Worm (Caenorhabditis elegans) whole organism, midembryonic: ENCODE results near the gene exl-1.

Experiments
- T22C8.4 ChIP-seq: fragments of 200-800 bp; sonication (Bioruptor generic); IDR thresholded peaks from 2 replicates; pipeline ENCODE4 v1.3.6; 2022; ENCODE audit warnings: missing genetic modification characterization, missing compliant biosample characterization
- cog-1 ChIP-seq: sonication (generic microtip); optimal IDR thresholded peaks from 2 replicates; lab custom pipeline; 2016; ENCODE audit warnings: missing genetic modification characterization, missing compliant biosample characterization
- flt-1 ChIP-seq: fragments of 200-800 bp; sonication (Bioruptor generic); IDR thresholded peaks from 2 replicates; pipeline ENCODE4 v1.3.6; 2022; ENCODE audit warnings: missing genetic modification characterization, missing compliant biosample characterization
- klf-2 ChIP-seq: fragments of 200-800 bp; sonication (Bioruptor generic); conservative IDR thresholded peaks from 2 replicates; pipeline ENCODE4 v1.3.6; 2022; ENCODE audit warnings: missing genetic modification reagents, missing genetic modification characterization, missing compliant biosample characterization
- med-1 ChIP-seq: sonication (generic microtip); optimal IDR thresholded peaks from 2 replicates; lab custom pipeline; 2017; ENCODE audit warnings: missing genetic modification characterization, mild to moderate bottlenecking, missing compliant biosample characterization, antibody characterized with exemption, missing genetic modification reagents; ENCODE audit not compliant: insufficient read depth
- ref-1 ChIP-seq: fragments of 200-800 bp; sonication (Bioruptor generic); conservative IDR thresholded peaks from 2 replicates; pipeline ENCODE4 v1.3.6; 2022; ENCODE audit warnings: missing genetic modification reagents, missing genetic modification characterization, missing compliant biosample characterization
- tab-1 ChIP-seq: fragments of 200-800 bp; sonication (Bioruptor generic); IDR thresholded peaks from 2 replicates; pipeline ENCODE4 v1.3.6; 2022; ENCODE audit warnings: missing genetic modification characterization, missing compliant biosample characterization
- ztf-23 ChIP-seq: fragments of 200-800 bp; sonication (Bioruptor generic); IDR thresholded peaks from 2 replicates; pipeline ENCODE4 v1.3.6; 2022; ENCODE audit warnings: missing genetic modification reagents, missing genetic modification characterization, missing compliant biosample characterization
- ztf-29 ChIP-seq: fragments of 200-800 bp; sonication (Bioruptor generic); IDR thresholded peaks from 2 replicates; pipeline ENCODE4 v1.3.6; 2022; ENCODE audit warnings: missing genetic modification reagents, missing genetic modification characterization, missing compliant biosample characterization

The exl-1 gene

ce11 chrII:14427714-14428113 is 14.4 kb upstream of the exl-1 start:
- no peak for TF ChIP-seq flt-1 (GFP tag; lab: Robert Waterston, UW)
- no peak for TF ChIP-seq ref-1 (GFP tag; lab: Robert Waterston, UW)
- TF ChIP-seq tab-1 (GFP tag; lab: Robert Waterston, UW) = no peak

- TF ChIP-seq ztf-23 (GFP tag; lab: Robert Waterston, UW) = no peak
- TF ChIP-seq ref-1 (GFP tag; lab: Robert Waterston, UW) = no peak
- TF ChIP-seq ztf-29 (GFP tag; lab: Robert Waterston, UW) = no peak
- no peak for TF ChIP-seq cog-1
- no peak for TF ChIP-seq klf-2 (GFP tag; lab: Robert Waterston, UW)
- TF ChIP-seq tab-1 (GFP tag; lab: Robert Waterston, UW) = no peak
- no peak for TF ChIP-seq flt-1 (GFP tag; lab: Robert Waterston, UW)
- TF ChIP-seq T22C8.4 (GFP tag; lab: Robert Waterston, UW) = no peak
- no peak for TF ChIP-seq med-1 (GFP tag; lab: Kevin White, UChicago)
Observed at ce11 chrII:14424791-14425190, 11.5 kb upstream of the exl-1 start, which contains the start of gene plx-2. Gene plx-2, minus strand, starts transcription at chrII:14424891.

- TF ChIP-seq ztf-29 (GFP tag; lab: Robert Waterston, UW) (no peak), med-1 (GFP tag; lab: Kevin White, UChicago) (no peak), flt-1 (GFP tag; lab: Robert Waterston, UW) (no peak), ref-1 (GFP tag; lab: Robert Waterston, UW) (no peak), klf-2 (GFP tag; lab: Robert Waterston, UW) (no peak), cog-1 (no peak), ztf-23 (GFP tag; lab: Robert Waterston, UW) (no peak), tab-1 (GFP tag; lab: Robert Waterston, UW) (no peak), T22C8.4 (GFP tag; lab: Robert Waterston, UW) (no peak)
Observed at ce11 chrII:14416988-14417387, 3.7 kb upstream of the exl-1 start.

- no peak for TF ChIP-seq ztf-29 (GFP tag; lab: Robert Waterston, UW)
- TF ChIP-seq cog-1 = no peak
- TF ChIP-seq flt-1 (GFP tag; lab: Robert Waterston, UW) = no peak
- no peak for TF ChIP-seq klf-2 (GFP tag; lab: Robert Waterston, UW)
- no peak for TF ChIP-seq tab-1 (GFP tag; lab: Robert Waterston, UW)
- no peak for TF ChIP-seq med-1 (GFP tag; lab: Kevin White, UChicago)
- TF ChIP-seq T22C8.4 (GFP tag; lab: Robert Waterston, UW) = no peak
- no peak for TF ChIP-seq ztf-23 (GFP tag; lab: Robert Waterston, UW)
- no peak for TF ChIP-seq ref-1 (GFP tag; lab: Robert Waterston, UW)
Observed at ce11 chrII:14415427-14415826, 2.2 kb upstream of the exl-1 start.

ce11 chrII:14413709-14414108 is 434 bp upstream of the exl-1 start:
- no peak for TF ChIP-seq cog-1
- TF ChIP-seq ref-1 (GFP tag; lab: Robert Waterston, UW) = no peak
- TF ChIP-seq ztf-29 (GFP tag; lab: Robert Waterston, UW) = no peak
- TF ChIP-seq ztf-23 (GFP tag; lab: Robert Waterston, UW) = no peak
- no peak for TF ChIP-seq T22C8.4 (GFP tag; lab: Robert Waterston, UW)
- no peak for TF ChIP-seq klf-2 (GFP tag; lab: Robert Waterston, UW)
- no peak for TF ChIP-seq flt-1 (GFP tag; lab: Robert Waterston, UW)
- TF ChIP-seq med-1 (GFP tag; lab: Kevin White, UChicago) = no peak
- TF ChIP-seq tab-1 (GFP tag; lab: Robert Waterston, UW) = no peak

- TF ChIP-seq klf-2 (GFP tag; lab: Robert Waterston, UW) (no peak), tab-1 (GFP tag; lab: Robert Waterston, UW) (no peak), T22C8.4 (GFP tag; lab: Robert Waterston, UW) (no peak), ztf-29 (GFP tag; lab: Robert Waterston, UW) (no peak), ref-1 (GFP tag; lab: Robert Waterston, UW) (no peak), med-1 (GFP tag; lab: Kevin White, UChicago) (no peak), ztf-23 (GFP tag; lab: Robert Waterston, UW) (no peak), flt-1 (GFP tag; lab: Robert Waterston, UW) (no peak), cog-1 (no peak)
Observed at ce11 chrII:14410768-14411167, 2.5 kb downstream of the exl-1 start, which contains the start of gene dsb-2. Gene dsb-2, plus strand, starts transcription at chrII:14411095.

ce11 chrII:14408312-14408711 is 5.0 kb downstream of the exl-1 start, which contains the start of gene F26H11.4:
Gene F26H11.4, plus strand, starts transcription at chrII:14408612.
- TF ChIP-seq T22C8.4 (GFP tag; lab: Robert Waterston, UW) = no peak
- TF ChIP-seq klf-2 (GFP tag; lab: Robert Waterston, UW) = no peak
- TF ChIP-seq ztf-23 (GFP tag; lab: Robert Waterston, UW) = no peak
- TF ChIP-seq med-1 (GFP tag; lab: Kevin White, UChicago) = no peak
- TF ChIP-seq ref-1 (GFP tag; lab: Robert Waterston, UW) = no peak
- TF ChIP-seq flt-1 (GFP tag; lab: Robert Waterston, UW) = no peak
- no peak for TF ChIP-seq cog-1
- TF ChIP-seq tab-1 (GFP tag; lab: Robert Waterston, UW) = no peak
- no peak for TF ChIP-seq ztf-29 (GFP tag; lab: Robert Waterston, UW)

- no peak for TF ChIP-seq cog-1
- no peak for TF ChIP-seq ztf-23 (GFP tag; lab: Robert Waterston, UW)
- TF ChIP-seq flt-1 (GFP tag; lab: Robert Waterston, UW) = peak; percentile 78
- TF ChIP-seq tab-1 (GFP tag; lab: Robert Waterston, UW) = no peak
Observed at ce11 chrII:14407332-14408270, 5.7 kb downstream of the exl-1 start.
